Fruit fly (Drosophila melanogaster) whole organism, prepupa: ENCODE results near the gene Notum.

Source experiments
- CG11294 ChIP-seq: fragments of 200-800 bp; sonication (Bioruptor generic); IDR thresholded peaks from 2 replicates; pipeline ENCODE4 v1.3.6; 2022; ENCODE audit warnings: missing biosample characterization, missing genetic modification characterization
- Ets96B ChIP-seq: fragments of 200-800 bp; optimal IDR thresholded peaks from 2 replicates; lab custom pipeline; 2019; ENCODE audit warnings: missing biosample characterization, mild to moderate bottlenecking, missing genetic modification characterization, moderate library complexity
- Gug ChIP-seq: fragments of 200-800 bp; sonication (Bioruptor generic); IDR thresholded peaks from 2 replicates; pipeline ENCODE4 v1.3.6; 2022; ENCODE audit warnings: missing biosample characterization, missing genetic modification characterization
- acj6 ChIP-seq: fragments of 200-800 bp; sonication (Bioruptor generic); optimal IDR thresholded peaks from 3 replicates; lab custom pipeline; 2016; ENCODE audit warnings: missing biosample characterization, missing genetic modification characterization

DNA sequence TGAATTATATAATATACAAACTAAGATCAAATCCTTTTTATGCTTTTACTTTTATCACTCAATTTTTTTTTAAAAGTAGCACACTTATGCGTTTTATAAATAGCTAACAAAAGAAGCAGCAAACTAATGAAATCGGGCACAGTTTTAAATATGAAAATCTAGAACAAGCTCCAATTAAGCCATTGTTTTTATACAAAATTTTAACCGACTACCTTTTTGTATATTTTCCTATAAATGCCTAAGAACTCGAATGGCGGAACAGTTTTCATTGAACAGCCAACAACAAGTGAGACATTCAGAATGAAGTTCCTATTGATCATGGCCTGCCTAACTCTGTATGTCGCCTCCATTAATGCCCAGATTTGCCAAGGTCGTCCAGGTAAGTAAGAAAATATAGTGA lies 10.9 kb downstream of the Notum start, which contains the start of gene CG42538:
- TF ChIP-seq acj6 (GFP tag; lab: Kevin White, UChicago) (no peak), Ets96B (tag; lab: Kevin White, UChicago) (no peak), Gug (GFP tag; lab: Robert Waterston, UW) (no peak), CG11294 (GFP tag; lab: Robert Waterston, UW) (no peak)
